Fruit fly (Drosophila melanogaster) whole organism, embryonic: ENCODE data around the gene CG5087.

Experiments used
- Ada2b ChIP-seq: fragments of 200-800 bp; sonication (Bioruptor generic); IDR thresholded peaks from 2 replicates; pipeline ENCODE4 v1.3.6; 2022; ENCODE audit warnings: missing biosample characterization, missing genetic modification characterization
- Atf6 ChIP-seq: fragments of 200-800 bp; sonication (Bioruptor generic); IDR thresholded peaks from 2 replicates; pipeline ENCODE4 v1.3.6; 2022; ENCODE audit warnings: missing biosample characterization, missing genetic modification characterization
- BEAF-32 ChIP-seq: fragments of 200-800 bp; sonication (Bioruptor generic); optimal IDR thresholded peaks from 3 replicates; lab custom pipeline; 2017; ENCODE audit warnings: missing biosample characterization, missing genetic modification characterization, mild to moderate bottlenecking, moderate library complexity, missing genetic modification reagents
- CG11398 ChIP-seq: fragments of 200-800 bp; sonication (Bioruptor generic); optimal IDR thresholded peaks from 2 replicates; lab custom pipeline; 2016; ENCODE audit warnings: missing biosample characterization, missing genetic modification characterization
- CG15696 ChIP-seq: fragments of 200-800 bp; sonication (Bioruptor generic); optimal IDR thresholded peaks from 2 replicates; lab custom pipeline; 2019; ENCODE audit warnings: missing biosample characterization, mild to moderate bottlenecking, missing genetic modification characterization, moderate library complexity
- CG1603 ChIP-seq: fragments of 200-800 bp; sonication (Bioruptor generic); optimal IDR thresholded peaks from 2 replicates; lab custom pipeline; 2019; ENCODE audit warnings: missing biosample characterization, mild to moderate bottlenecking, missing genetic modification characterization, moderate library complexity
- CG17359 ChIP-seq: fragments of 200-800 bp; sonication (Bioruptor generic); optimal IDR thresholded peaks from 3 replicates; lab custom pipeline; 2018; ENCODE audit warnings: missing biosample characterization, mild to moderate bottlenecking, missing genetic modification characterization, moderate library complexity
- CG2129 ChIP-seq: fragments of 200-800 bp; sonication (Bioruptor generic); IDR thresholded peaks from 2 replicates; pipeline ENCODE4 v1.3.6; 2022; ENCODE audit warnings: missing biosample characterization, missing genetic modification characterization; ENCODE audit not compliant: partially characterized antibody
- CG31224 ChIP-seq: fragments of 200-800 bp; sonication (Bioruptor generic); IDR thresholded peaks from 2 replicates; pipeline ENCODE4 v1.3.6; 2022; ENCODE audit warnings: missing biosample characterization, missing genetic modification characterization
- CG31365 ChIP-seq: fragments of 200-800 bp; sonication (Bioruptor generic); optimal IDR thresholded peaks from 2 replicates; lab custom pipeline; 2018; ENCODE audit warnings: missing biosample characterization, mild to moderate bottlenecking, missing genetic modification characterization
- CG33557 ChIP-seq: fragments of 200-800 bp; sonication (Bioruptor generic); optimal IDR thresholded peaks from 2 replicates; lab custom pipeline; 2019; ENCODE audit warnings: missing biosample characterization, mild to moderate bottlenecking, missing genetic modification characterization, moderate library complexity
- CG34422 ChIP-seq: fragments of 200-800 bp; sonication (Bioruptor generic); IDR thresholded peaks from 3 replicates; pipeline ENCODE4 v1.3.6; 2022; ENCODE audit warnings: missing biosample characterization, missing genetic modification characterization
- CG6175 ChIP-seq: fragments of 200-800 bp; sonication (Bioruptor generic); IDR thresholded peaks from 3 replicates; pipeline ENCODE4 v1.3.6; 2022; ENCODE audit warnings: missing biosample characterization, missing genetic modification characterization
- CG7556 ChIP-seq: fragments of 200-800 bp; sonication (Bioruptor generic); optimal IDR thresholded peaks from 2 replicates; lab custom pipeline; 2017; ENCODE audit warnings: missing biosample characterization, mild to moderate bottlenecking, missing genetic modification characterization
- CG8290 ChIP-seq, 3 experiments: fragments of 200-800 bp; sonication (Bioruptor generic); optimal IDR thresholded peaks; 2 replicates each; lab custom pipeline; 2016 to 2019; ENCODE audit warnings: missing biosample characterization in 3 of 3, missing genetic modification characterization in 3 of 3, mild to moderate bottlenecking in 2 of 3, moderate library complexity in 1 of 3
- CG8388 ChIP-seq: fragments of 200-800 bp; sonication (Bioruptor generic); optimal IDR thresholded peaks from 2 replicates; lab custom pipeline; 2019; ENCODE audit warnings: missing biosample characterization, mild to moderate bottlenecking, missing genetic modification characterization, moderate library complexity
- CG8924 ChIP-seq: fragments of 200-800 bp; optimal IDR thresholded peaks from 3 replicates; lab custom pipeline; 2019; ENCODE audit warnings: missing biosample characterization, mild to moderate bottlenecking, missing genetic modification characterization, moderate library complexity
- CkIIα-i1 ChIP-seq: fragments of 200-800 bp; sonication (Bioruptor generic); IDR thresholded peaks from 2 replicates; pipeline ENCODE4 v1.3.6; 2022; ENCODE audit warnings: missing biosample characterization, missing genetic modification characterization
- Drgx ChIP-seq: fragments of 200-800 bp; sonication (Bioruptor generic); IDR thresholded peaks from 2 replicates; pipeline ENCODE4 v1.3.6; 2022; ENCODE audit warnings: missing biosample characterization, missing genetic modification characterization
- E2f1 ChIP-seq: fragments of 200-800 bp; sonication (Bioruptor generic); IDR thresholded peaks from 2 replicates; pipeline ENCODE4 v1.3.6; 2022; ENCODE audit warnings: missing biosample characterization, missing genetic modification characterization
- Elba2 ChIP-seq: fragments of 200-800 bp; sonication (Bioruptor generic); optimal IDR thresholded peaks from 3 replicates; lab custom pipeline; 2016; ENCODE audit warnings: missing biosample characterization, missing genetic modification characterization
- Ets97D ChIP-seq: fragments of 200-800 bp; sonication (Bioruptor generic); optimal IDR thresholded peaks from 3 replicates; lab custom pipeline; 2016; ENCODE audit warnings: missing biosample characterization, missing genetic modification characterization
- Fer2 ChIP-seq: fragments of 200-800 bp; sonication (Bioruptor generic); optimal IDR thresholded peaks from 2 replicates; lab custom pipeline; 2018; ENCODE audit warnings: missing biosample characterization, mild to moderate bottlenecking, missing genetic modification characterization, moderate library complexity
- Gug ChIP-seq: fragments of 200-800 bp; sonication (Bioruptor generic); IDR thresholded peaks from 4 replicates; pipeline ENCODE4 v1.3.6; 2022; ENCODE audit warnings: missing biosample characterization, missing genetic modification characterization
- Jarid2 ChIP-seq: fragments of 200-800 bp; sonication (Bioruptor generic); optimal IDR thresholded peaks from 3 replicates; lab custom pipeline; 2017; ENCODE audit warnings: mild to moderate bottlenecking, missing biosample characterization, missing genetic modification reagents, missing genetic modification characterization
- Mad ChIP-seq: fragments of 200-800 bp; sonication (Bioruptor generic); optimal IDR thresholded peaks from 2 replicates; lab custom pipeline; 2016; ENCODE audit warnings: missing biosample characterization, missing genetic modification characterization
- Mes4 ChIP-seq: fragments of 200-800 bp; sonication (Bioruptor generic); optimal IDR thresholded peaks from 2 replicates; lab custom pipeline; 2016; ENCODE audit warnings: missing biosample characterization, missing genetic modification characterization
- NfI ChIP-seq: fragments of 200-800 bp; sonication (Bioruptor generic); optimal IDR thresholded peaks from 3 replicates; lab custom pipeline; 2018; ENCODE audit warnings: missing biosample characterization, mild to moderate bottlenecking, missing genetic modification characterization, moderate library complexity
- Oli ChIP-seq: fragments of 200-800 bp; sonication (Bioruptor generic); optimal IDR thresholded peaks from 2 replicates; lab custom pipeline; 2018; ENCODE audit warnings: missing biosample characterization, mild to moderate bottlenecking, missing genetic modification characterization, moderate library complexity
- Optix ChIP-seq: fragments of 200-800 bp; sonication (Bioruptor generic); IDR thresholded peaks from 3 replicates; pipeline ENCODE4 v1.3.6; 2022; ENCODE audit warnings: missing biosample characterization, missing genetic modification characterization
- Sox102F ChIP-seq: fragments of 200-800 bp; sonication (Bioruptor generic); optimal IDR thresholded peaks from 2 replicates; lab custom pipeline; 2018; ENCODE audit warnings: missing biosample characterization, mild to moderate bottlenecking, missing genetic modification characterization, moderate library complexity
- Stat92E ChIP-seq, 3 experiments: fragments of >200 bp in 2 of 3; fragments of 200-800 bp in 1 of 3; sonication (Bioruptor generic) in 1 of 3; optimal IDR thresholded peaks; 2 replicates each; lab custom pipeline; 2017 to 2019; ENCODE audit warnings: missing biosample characterization in 3 of 3, missing genetic modification characterization in 3 of 3, mild to moderate bottlenecking in 1 of 3, moderate library complexity in 1 of 3
- amos ChIP-seq: fragments of 200-800 bp; sonication (Bioruptor generic); IDR thresholded peaks from 2 replicates; pipeline ENCODE4 v1.3.6; 2022; ENCODE audit warnings: missing biosample characterization, missing genetic modification characterization; ENCODE audit not compliant: partially characterized antibody
- esg ChIP-seq: fragments of 200-800 bp; sonication (Bioruptor generic); conservative IDR thresholded peaks from 2 replicates; pipeline ENCODE4 v1.3.6; 2022; ENCODE audit warnings: missing biosample characterization, missing genetic modification characterization
- hkb ChIP-seq, 2 experiments: fragments of 200-800 bp in 1 of 2; fragments of >200 bp in 1 of 2; sonication (Bioruptor generic) in 1 of 2; IDR thresholded peaks in 1 of 2; optimal IDR thresholded peaks in 1 of 2; 2 replicates each; pipeline versions ENCODE4 v1.3.6 to Lab custom; 2017 to 2022; ENCODE audit warnings: missing biosample characterization in 1 of 2, missing genetic modification characterization in 1 of 2
- ind ChIP-seq: fragments of 200-800 bp; sonication (Bioruptor generic); optimal IDR thresholded peaks from 3 replicates; lab custom pipeline; 2016; ENCODE audit warnings: missing biosample characterization, missing genetic modification characterization
- insv ChIP-seq, 2 experiments: fragments of 200-800 bp; sonication (Bioruptor generic); optimal IDR thresholded peaks; 3 replicates each; lab custom pipeline; 2016 to 2018; ENCODE audit warnings: missing biosample characterization in 2 of 2, missing genetic modification characterization in 2 of 2
- mirr ChIP-seq: fragments of 200-800 bp; sonication (Bioruptor generic); optimal IDR thresholded peaks from 3 replicates; lab custom pipeline; 2018; ENCODE audit warnings: missing biosample characterization, mild to moderate bottlenecking, missing genetic modification characterization
- nerfin-2 ChIP-seq: fragments of 200-800 bp; sonication (Bioruptor generic); IDR thresholded peaks from 2 replicates; pipeline ENCODE4 v1.3.6; 2022; ENCODE audit warnings: missing biosample characterization, missing genetic modification characterization; ENCODE audit not compliant: partially characterized antibody
- pho ChIP-seq: fragments of 200-800 bp; sonication (Bioruptor generic); optimal IDR thresholded peaks from 2 replicates; lab custom pipeline; 2016; ENCODE audit warnings: missing biosample characterization, missing genetic modification characterization
- run ChIP-seq: fragments of 200-800 bp; sonication (Bioruptor generic); optimal IDR thresholded peaks from 3 replicates; lab custom pipeline; 2018; ENCODE audit warnings: missing biosample characterization, mild to moderate bottlenecking, missing genetic modification characterization
- stwl ChIP-seq: fragments of 200-800 bp; sonication (Bioruptor generic); optimal IDR thresholded peaks from 3 replicates; lab custom pipeline; 2018; ENCODE audit warnings: missing biosample characterization, mild to moderate bottlenecking, missing genetic modification characterization, moderate library complexity
- tap ChIP-seq: fragments of 200-800 bp; optimal IDR thresholded peaks from 3 replicates; lab custom pipeline; 2019; ENCODE audit warnings: missing biosample characterization, mild to moderate bottlenecking, missing genetic modification characterization, moderate library complexity
- tna ChIP-seq: fragments of 200-800 bp; sonication (Bioruptor generic); IDR thresholded peaks from 2 replicates; pipeline ENCODE4 v1.3.6; 2022; ENCODE audit warnings: missing biosample characterization, missing genetic modification characterization; ENCODE audit not compliant: partially characterized antibody
- toy ChIP-seq: fragments of 200-800 bp; sonication (Bioruptor generic); IDR thresholded peaks from 2 replicates; pipeline ENCODE4 v1.3.6; 2022; ENCODE audit warnings: missing biosample characterization, missing genetic modification characterization
- tup ChIP-seq: fragments of 200-800 bp; sonication (Bioruptor generic); optimal IDR thresholded peaks from 2 replicates; lab custom pipeline; 2016; ENCODE audit warnings: missing biosample characterization, mild to moderate bottlenecking, missing genetic modification characterization, moderate library complexity
- vfl ChIP-seq: fragments of 200-800 bp; sonication (Bioruptor generic); optimal IDR thresholded peaks from 2 replicates; lab custom pipeline; 2016; ENCODE audit warnings: missing biosample characterization, missing genetic modification characterization
- zen2 ChIP-seq: fragments of 200-800 bp; sonication (Bioruptor generic); IDR thresholded peaks from 3 replicates; pipeline ENCODE4 v1.3.6; 2022; ENCODE audit warnings: missing biosample characterization, missing genetic modification characterization; ENCODE audit not compliant: partially characterized antibody
- zfh1 ChIP-seq: fragments of 200-800 bp; sonication (Bioruptor generic); IDR thresholded peaks from 3 replicates; pipeline ENCODE4 v1.3.6; 2022; ENCODE audit warnings: missing biosample characterization, missing genetic modification characterization

The CG5087 gene

dm6 chr3L:9023627-9024026, 25.6 kb downstream of the CG5087 start (continued):
- peak; percentile 10 for TF ChIP-seq pho (GFP tag; lab: Kevin White, UChicago)
- peak; percentile 58 for TF ChIP-seq CG8388
- peak; percentile 49 for TF ChIP-seq CG17359
- TF ChIP-seq zfh1, result peak; percentile 91
- no peak for TF ChIP-seq BEAF-32 (GFP tag; lab: Kevin White, UChicago)
- no peak for TF ChIP-seq amos (GFP tag; lab: Robert Waterston, UW)
- peak; percentile 71 for TF ChIP-seq Elba2
- TF ChIP-seq E2f1 (GFP tag; lab: Robert Waterston, UW), result peak; percentile 57
- no peak for TF ChIP-seq CG11398
- TF ChIP-seq Mad, result peak; percentile 58
- TF ChIP-seq Oli (tag; lab: Kevin White, UChicago), result peak; percentile 56
- TF ChIP-seq mirr (GFP tag; lab: Kevin White, UChicago), result no peak
- TF ChIP-seq insv (GFP tag; optimal IDR thresholded peaks at IDR 0.05; lab: Kevin White, UChicago), result no peak
- peak; percentile 74 for TF ChIP-seq CG1603
- no peak for TF ChIP-seq toy
- TF ChIP-seq tap (tag; lab: Kevin White, UChicago), result peak; percentile 41
- TF ChIP-seq vfl (GFP tag; lab: Kevin White, UChicago), result no peak
- TF ChIP-seq CG7556, result peak; percentile 63
- no peak for TF ChIP-seq Jarid2 (GFP tag; lab: Kevin White, UChicago)
- TF ChIP-seq CG15696 (tag; lab: Kevin White, UChicago), result peak; percentile 94
- TF ChIP-seq Sox102F, result peak; percentile 51
- no peak for TF ChIP-seq zen2 (GFP tag; lab: Robert Waterston, UW)
- no peak for TF ChIP-seq run
- peak; percentile 5 for TF ChIP-seq Ets97D
- peak; percentile 48 for TF ChIP-seq tup (GFP tag; lab: Kevin White, UChicago)
- TF ChIP-seq Atf6 (GFP tag; lab: Robert Waterston, UW), result no peak
- TF ChIP-seq NfI (GFP tag; lab: Kevin White, UChicago), result peak; percentile 39
- TF ChIP-seq CG8924 (tag; lab: Kevin White, UChicago), result peak; percentile 85
- peak; percentile 37 for TF ChIP-seq ind
- no peak for TF ChIP-seq Stat92E (GFP tag; optimal IDR thresholded peaks at IDR 0.05; lab: Kevin White, UChicago)
- TF ChIP-seq Gug (GFP tag; lab: Robert Waterston, UW), result no peak
- TF ChIP-seq CG31224 (GFP tag; lab: Robert Waterston, UW), result peak; percentile 43
- TF ChIP-seq CG8290 (GFP tag; optimal IDR thresholded peaks at IDR 0.05; lab: Kevin White, UChicago), result peak; percentile 40
- peak in 1 of 2 experiments; percentile 34 for TF ChIP-seq CG8290 (tag; optimal IDR thresholded peaks at IDR 0.05; lab: Kevin White, UChicago)
- no peak for TF ChIP-seq tna (GFP tag; lab: Robert Waterston, UW)
- peak; percentile 66; the same call in 2 of the 3 replicates for TF ChIP-seq Optix (GFP tag; lab: Robert Waterston, UW)
- peak; percentile 51 for TF ChIP-seq Mes4 (GFP tag; lab: Kevin White, UChicago)
- peak; percentile 24; the same call in 1 of the 2 replicates for TF ChIP-seq esg (GFP tag; lab: Robert Waterston, UW)
- peak; percentile 74 for TF ChIP-seq CG33557 (GFP tag; lab: Kevin White, UChicago)
- no peak for TF ChIP-seq hkb (optimal IDR thresholded peaks at IDR 0.05; lab: Kevin White, UChicago)
- peak; percentile 64 for TF ChIP-seq hkb (GFP tag; IDR thresholded peaks at IDR 0.05; lab: Robert Waterston, UW)
- TF ChIP-seq Fer2 (tag; lab: Kevin White, UChicago), result no peak
- no peak for TF ChIP-seq CG6175 (GFP tag; lab: Robert Waterston, UW)
- no peak for TF ChIP-seq stwl (tag; lab: Kevin White, UChicago)
- no peak for TF ChIP-seq Drgx (GFP tag; lab: Robert Waterston, UW)
- no peak for TF ChIP-seq nerfin-2 (GFP tag; lab: Robert Waterston, UW)
- peak; percentile 59; the same call in 1 of the 3 replicates for TF ChIP-seq CG34422 (GFP tag; lab: Robert Waterston, UW)
- TF ChIP-seq CG31365 (tag; lab: Kevin White, UChicago), result no peak
- peak; percentile 54; the same call in 1 of the 2 replicates for TF ChIP-seq Ada2b (GFP tag; lab: Robert Waterston, UW)
- no peak for TF ChIP-seq CG2129 (GFP tag; lab: Robert Waterston, UW)
- TF ChIP-seq CkIIα-i1, result no peak
